Worm (Caenorhabditis elegans) whole organism, L3 larva: ENCODE data around the gene cbp-3.

Experiments used
- R02D3.7 ChIP-seq: fragments of 150-350 bp; optimal IDR thresholded peaks from 2 replicates; lab custom pipeline; 2014; ENCODE audit warnings: missing biosample characterization, missing genetic modification characterization
- ZK546.5 ChIP-seq: sonication (generic microtip); optimal IDR thresholded peaks from 2 replicates; lab custom pipeline; 2017; ENCODE audit warnings: missing biosample characterization, missing genetic modification characterization
- aly-2 ChIP-seq: fragments of 150-350 bp; optimal IDR thresholded peaks from 2 replicates; lab custom pipeline; 2014; ENCODE audit warnings: missing biosample characterization, missing genetic modification characterization
- ama-1 ChIP-seq: fragments of 150-350 bp; optimal IDR thresholded peaks from 2 replicates; lab custom pipeline; 2018
- ceh-28 ChIP-seq: fragments of 150-350 bp; optimal IDR thresholded peaks from 2 replicates; lab custom pipeline; 2014; ENCODE audit warnings: missing biosample characterization, missing genetic modification reagents, missing genetic modification characterization
- ceh-82 ChIP-seq: fragments of 150-350 bp; optimal IDR thresholded peaks from 2 replicates; lab custom pipeline; 2014; ENCODE audit warnings: missing biosample characterization, missing genetic modification characterization
- ceh-9 ChIP-seq: sonication (generic microtip); optimal IDR thresholded peaks from 2 replicates; lab custom pipeline; 2018; ENCODE audit warnings: missing biosample characterization, missing genetic modification characterization
- egl-27 ChIP-seq: sonication (generic microtip); optimal IDR thresholded peaks from 4 replicates; lab custom pipeline; 2017; ENCODE audit warnings: missing biosample characterization, missing genetic modification reagents, missing genetic modification characterization
- egl-5 ChIP-seq: fragments of 150-350 bp; optimal IDR thresholded peaks from 2 replicates; lab custom pipeline; 2017; ENCODE audit warnings: missing biosample characterization, missing genetic modification reagents, missing genetic modification characterization, inconsistent platforms
- elt-2 ChIP-seq: sonication (generic microtip); optimal IDR thresholded peaks from 2 replicates; lab custom pipeline; 2016; ENCODE audit warnings: missing genetic modification reagents, mild to moderate bottlenecking, missing genetic modification characterization, missing compliant biosample characterization
- eor-1 ChIP-seq, 2 experiments: fragments of 150-350 bp; optimal IDR thresholded peaks; 2 replicates each; lab custom pipeline; 2014 to 2018; ENCODE audit warnings: missing biosample characterization in 2 of 2, missing genetic modification characterization in 2 of 2
- fkh-10 ChIP-seq: sonication (generic microtip); optimal IDR thresholded peaks from 2 replicates; lab custom pipeline; 2017; ENCODE audit warnings: missing biosample characterization, missing genetic modification reagents, missing genetic modification characterization
- fos-1 ChIP-seq: fragments of 150-350 bp; optimal IDR thresholded peaks from 2 replicates; lab custom pipeline; 2014; ENCODE audit warnings: missing biosample characterization, missing genetic modification characterization
- hmg-11 ChIP-seq: sonication (generic microtip); optimal IDR thresholded peaks from 2 replicates; lab custom pipeline; 2016; ENCODE audit warnings: missing genetic modification characterization, missing compliant biosample characterization
- jun-1 ChIP-seq: fragments of 150-350 bp; optimal IDR thresholded peaks from 2 replicates; lab custom pipeline; 2014; ENCODE audit warnings: missing biosample characterization, missing genetic modification reagents, missing genetic modification characterization
- lin-15B ChIP-seq: fragments of 150-350 bp; optimal IDR thresholded peaks from 2 replicates; lab custom pipeline; 2014; ENCODE audit warnings: missing biosample characterization, missing genetic modification characterization
- mdl-1 ChIP-seq: fragments of 150-350 bp; optimal IDR thresholded peaks from 2 replicates; lab custom pipeline; 2014; ENCODE audit warnings: missing biosample characterization, missing genetic modification characterization
- nfya-1 ChIP-seq: sonication (generic microtip); optimal IDR thresholded peaks from 2 replicates; lab custom pipeline; 2017; ENCODE audit warnings: missing genetic modification characterization, mild to moderate bottlenecking, missing compliant biosample characterization, antibody characterized with exemption, moderate library complexity; ENCODE audit not compliant: insufficient read depth
- nhr-12 ChIP-seq: fragments of 150-350 bp; optimal IDR thresholded peaks from 2 replicates; lab custom pipeline; 2014; ENCODE audit warnings: missing biosample characterization, missing genetic modification characterization
- nhr-23 ChIP-seq: fragments of 150-350 bp; optimal IDR thresholded peaks from 2 replicates; lab custom pipeline; 2014; ENCODE audit warnings: missing biosample characterization, missing genetic modification reagents, missing genetic modification characterization
- nhr-25 ChIP-seq: sonication (generic microtip); optimal IDR thresholded peaks from 2 replicates; lab custom pipeline; 2017; ENCODE audit warnings: missing biosample characterization, missing genetic modification characterization
- nhr-67 ChIP-seq: fragments of 150-350 bp; optimal IDR thresholded peaks from 2 replicates; lab custom pipeline; 2014; ENCODE audit warnings: missing biosample characterization, missing genetic modification characterization
- nhr-76 ChIP-seq: fragments of 150-350 bp; sonication (generic microtip); optimal IDR thresholded peaks from 5 replicates; lab custom pipeline; 2014; ENCODE audit warnings: missing biosample characterization, missing genetic modification characterization
- pha-4 ChIP-seq: fragments of 150-350 bp; optimal IDR thresholded peaks from 2 replicates; lab custom pipeline; 2014; ENCODE audit warnings: missing biosample characterization, missing genetic modification reagents, missing genetic modification characterization
- pqm-1 ChIP-seq: fragments of 150-350 bp; optimal IDR thresholded peaks from 2 replicates; lab custom pipeline; 2017; ENCODE audit warnings: missing biosample characterization, missing genetic modification characterization, inconsistent platforms
- skn-1 ChIP-seq: fragments of 150-350 bp; optimal IDR thresholded peaks from 2 replicates; lab custom pipeline; 2014; ENCODE audit warnings: missing biosample characterization, missing genetic modification characterization
- tbx-2 ChIP-seq: sonication (generic microtip); optimal IDR thresholded peaks from 2 replicates; lab custom pipeline; 2016; ENCODE audit warnings: mild to moderate bottlenecking, missing genetic modification characterization, missing compliant biosample characterization
- unc-39 ChIP-seq: sonication (generic microtip); optimal IDR thresholded peaks from 4 replicates; lab custom pipeline; 2017; ENCODE audit warnings: missing biosample characterization, missing genetic modification characterization
- zag-1 ChIP-seq: fragments of 150-350 bp; optimal IDR thresholded peaks from 2 replicates; lab custom pipeline; 2014; ENCODE audit warnings: missing biosample characterization, missing genetic modification characterization
- ztf-11 ChIP-seq: fragments of 150-350 bp; optimal IDR thresholded peaks from 2 replicates; lab custom pipeline; 2014; ENCODE audit warnings: missing biosample characterization, missing genetic modification characterization

cbp-3 gene

ce11 chrIII:9922874-9923273 lies 9.1 kb downstream of the cbp-3 start, which contains the start of gene cbp-2:
TSS of gene cbp-2 (plus strand) at chrIII:9923174.
- no peak for TF ChIP-seq nhr-76 (tag; lab: Kevin White, UChicago)
- TF ChIP-seq lin-15B (tag; lab: Kevin White, UChicago): no peak
- TF ChIP-seq nfya-1: no peak
- TF ChIP-seq mdl-1: no peak
- TF ChIP-seq tbx-2: no peak
- no peak for TF ChIP-seq zag-1 (tag; lab: Kevin White, UChicago)
- no peak for TF ChIP-seq ceh-28
- no peak for TF ChIP-seq ama-1
- TF ChIP-seq egl-5 (tag; lab: Kevin White, UChicago): no peak
- TF ChIP-seq egl-27 (tag; lab: Kevin White, UChicago): no peak
- no peak for TF ChIP-seq aly-2 (tag; lab: Kevin White, UChicago)
- TF ChIP-seq R02D3.7 (tag; lab: Kevin White, UChicago): no peak
- TF ChIP-seq nhr-67 (tag; lab: Kevin White, UChicago): no peak
- TF ChIP-seq pqm-1 (tag; lab: Kevin White, UChicago): no peak
- no peak for TF ChIP-seq jun-1 (tag; lab: Kevin White, UChicago)
- TF ChIP-seq skn-1 (tag; lab: Kevin White, UChicago): no peak

ce11 chrIII:9926650-9927049 lies 12.9 kb downstream of the cbp-3 start, which contains the start of gene ttr-3:
TSS of gene ttr-3 (minus strand) at chrIII:9926750.
- no peak for TF ChIP-seq egl-27 (tag; lab: Kevin White, UChicago)

- TF ChIP-seq hmg-11 (tag; lab: Kevin White, UChicago) (no peak), unc-39 (tag; lab: Kevin White, UChicago) (no peak), eor-1 (tag; optimal IDR thresholded peaks at IDR 0.05; lab: Kevin White, UChicago) (no peak), skn-1 (tag; lab: Kevin White, UChicago) (no peak), jun-1 (tag; lab: Kevin White, UChicago) (no peak), nhr-25 (tag; lab: Kevin White, UChicago) (peak; percentile 24), lin-15B (tag; lab: Kevin White, UChicago) (no peak), nhr-23 (peak; percentile 3), ama-1 (no peak)
Observed at ce11 chrIII:9927378-9927777, 13.6 kb downstream of the cbp-3 start, which contains the start of gene ttr-2. TSS of gene ttr-2 (plus strand) at chrIII:9927769.

- TF ChIP-seq pha-4 (tag; lab: Kevin White, UChicago) (no peak), hmg-11 (tag; lab: Kevin White, UChicago) (no peak)
- TF ChIP-seq, all 47 proteins: peak for 0
Observed at ce11 chrIII:9928777-9929176, 15.0 kb downstream of the cbp-3 start, which contains the start of gene ttr-1. TSS of gene ttr-1 (plus strand) at chrIII:9929077.

- no peak for TF ChIP-seq ceh-82
- TF ChIP-seq egl-5 (tag; lab: Kevin White, UChicago): no peak
Observed at ce11 chrIII:9929525-9929924, 15.7 kb downstream of the cbp-3 start.

ce11 chrIII:9930406-9930805 lies 16.6 kb downstream of the cbp-3 start:
- peak; percentile 40 for TF ChIP-seq jun-1 (tag; lab: Kevin White, UChicago)
- TF ChIP-seq skn-1 (tag; lab: Kevin White, UChicago): no peak
- TF ChIP-seq ZK546.5 (tag; lab: Kevin White, UChicago): no peak
- TF ChIP-seq ceh-9: no peak
- no peak for TF ChIP-seq eor-1 (tag; optimal IDR thresholded peaks at IDR 0.05; lab: Kevin White, UChicago)
- TF ChIP-seq fos-1 (tag; lab: Kevin White, UChicago): no peak
- TF ChIP-seq nfya-1: peak; percentile 53
- TF ChIP-seq pqm-1 (tag; lab: Kevin White, UChicago): peak; percentile 92
- no peak for TF ChIP-seq nhr-12 (tag; lab: Kevin White, UChicago)
- no peak for TF ChIP-seq fkh-10 (GFP tag; lab: Kevin White, UChicago)
- no peak for TF ChIP-seq ceh-82
- TF ChIP-seq ztf-11 (tag; lab: Kevin White, UChicago): no peak
- TF ChIP-seq zag-1 (tag; lab: Kevin White, UChicago): no peak
- no peak for TF ChIP-seq nhr-23
- TF ChIP-seq pha-4 (tag; lab: Kevin White, UChicago): peak; percentile 47
- peak; percentile 98 for TF ChIP-seq elt-2 (tag; lab: Kevin White, UChicago)
- TF ChIP-seq nhr-67 (tag; lab: Kevin White, UChicago): no peak

ce11 chrIII:9932091-9932490 lies 18.3 kb downstream of the cbp-3 start, which contains the start of gene dec-7:
TSS of gene dec-7 (plus strand) at chrIII:9932398.
- TF ChIP-seq pha-4 (tag; lab: Kevin White, UChicago) (peak; percentile 2), elt-2 (tag; lab: Kevin White, UChicago) (peak; percentile 45), mdl-1 (no peak), nfya-1 (no peak), eor-1 (tag; optimal IDR thresholded peaks at IDR 0.05; lab: Kevin White, UChicago) (no peak)
